Worm (Caenorhabditis elegans): Measurements from ENCODE around the gene npp-26.

DNA sequence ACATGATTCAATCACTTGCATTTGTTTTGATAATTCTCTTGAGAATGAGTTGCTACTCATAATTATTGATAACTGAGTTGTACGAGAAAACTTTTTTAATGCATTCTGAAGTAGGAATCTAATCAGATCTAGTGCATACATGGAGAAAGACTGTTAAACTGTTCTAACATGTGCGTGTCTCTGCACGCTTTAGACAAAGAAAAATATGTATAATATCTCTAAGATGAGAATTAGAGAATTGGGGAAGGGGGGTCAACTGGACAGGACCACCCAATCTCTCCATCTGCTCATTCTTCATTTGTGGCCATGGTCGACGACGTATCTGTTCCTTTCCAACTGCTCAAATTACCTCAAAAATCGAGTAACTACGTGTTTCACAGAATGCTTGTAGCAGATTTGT is 27.3 kb upstream of the npp-26 start, which contains the start of gene fbxb-78:
- TF ChIP-seq pqm-1 (tag; optimal IDR thresholded peaks at IDR 0.05): no peak
- TF ChIP-seq sup-37 (GFP tag; optimal IDR thresholded peaks at IDR 0.05): no peak
- no peak for TF ChIP-seq mef-2 (tag; optimal IDR thresholded peaks at IDR 0.05)
- TF ChIP-seq ces-1 (GFP tag; optimal IDR thresholded peaks at IDR 0.05): no peak
